Worm (Caenorhabditis elegans) whole organism, L1 larva: ENCODE data around the gene R10D12.10.

Experiments
- C16A3.4 ChIP-seq: fragments of 150-350 bp; optimal IDR thresholded peaks from 2 replicates; lab custom pipeline; 2014; ENCODE audit warnings: missing biosample characterization, missing genetic modification characterization
- F16B12.6 ChIP-seq: fragments of 150-350 bp; optimal IDR thresholded peaks from 2 replicates; lab custom pipeline; 2014; ENCODE audit warnings: missing biosample characterization, missing genetic modification characterization
- Y116A8C.19 ChIP-seq: sonication (generic microtip); optimal IDR thresholded peaks from 2 replicates; lab custom pipeline; 2016; ENCODE audit warnings: missing compliant biosample characterization, missing genetic modification characterization, borderline replicate concordance
- ama-1 ChIP-seq: fragments of 150-350 bp; optimal IDR thresholded peaks from 2 replicates; lab custom pipeline; 2014
- ceh-63 ChIP-seq: fragments of 200-800 bp; sonication (Bioruptor generic); optimal IDR thresholded peaks from 2 replicates; lab custom pipeline; 2018; ENCODE audit warnings: mild to moderate bottlenecking, missing genetic modification characterization, missing compliant biosample characterization
- ceh-82 ChIP-seq, 3 experiments: fragments of 150-350 bp in 1 of 3; sonication (generic microtip) in 2 of 3; optimal IDR thresholded peaks; 2 replicates each; lab custom pipeline; 2014 to 2017; ENCODE audit warnings: missing biosample characterization in 3 of 3, missing genetic modification characterization in 3 of 3
- ceh-88 ChIP-seq: fragments of 200-800 bp; sonication (Bioruptor generic); IDR thresholded peaks from 2 replicates; pipeline ENCODE4 v1.3.6; 2022; ENCODE audit warnings: missing genetic modification characterization, missing compliant biosample characterization
- ceh-90 ChIP-seq: sonication (generic microtip); optimal IDR thresholded peaks from 2 replicates; lab custom pipeline; 2016; ENCODE audit warnings: missing genetic modification characterization, missing compliant biosample characterization
- dsc-1 ChIP-seq: sonication (generic microtip); optimal IDR thresholded peaks from 2 replicates; lab custom pipeline; 2016; ENCODE audit warnings: mild to moderate bottlenecking, missing genetic modification characterization, missing compliant biosample characterization
- efl-1 ChIP-seq, 4 experiments: fragments of 150-350 bp; optimal IDR thresholded peaks in 3 of 4; peaks in 1 of 4; 1 replicate in 1 of 4; 2 replicates in 3 of 4; lab custom pipeline; 2014; ENCODE audit warnings: missing biosample characterization in 2 of 4, missing genetic modification characterization in 2 of 4, missing genetic modification reagents in 2 of 4
- efl-3 ChIP-seq: fragments of 200-800 bp; sonication (Bioruptor generic); optimal IDR thresholded peaks from 2 replicates; lab custom pipeline; 2018; ENCODE audit warnings: mild to moderate bottlenecking, missing genetic modification characterization, missing compliant biosample characterization
- egl-13 ChIP-seq: sonication (generic microtip); optimal IDR thresholded peaks from 2 replicates; lab custom pipeline; 2016; ENCODE audit warnings: missing genotype, missing genetic modification reagents, missing genetic modification characterization, missing compliant biosample characterization
- egl-27 ChIP-seq, 2 experiments: fragments of 150-350 bp in 1 of 2; sonication (generic microtip); optimal IDR thresholded peaks; 3 replicates each; lab custom pipeline; 2017 to 2018; ENCODE audit warnings: missing biosample characterization in 2 of 2, missing genetic modification characterization in 2 of 2, missing genetic modification reagents in 2 of 2
- elt-3 ChIP-seq, 6 experiments: fragments of 150-350 bp in 1 of 6; sonication (generic microtip); optimal IDR thresholded peaks; 2 replicates each; lab custom pipeline; 2017 to 2018; ENCODE audit warnings: missing biosample characterization in 6 of 6, missing genetic modification characterization in 6 of 6, inconsistent platforms in 1 of 6
- fkh-10 ChIP-seq: sonication (generic microtip); optimal IDR thresholded peaks from 2 replicates; lab custom pipeline; 2017; ENCODE audit warnings: missing biosample characterization, missing genetic modification reagents, missing genetic modification characterization
- fkh-4 ChIP-seq: sonication (generic microtip); optimal IDR thresholded peaks from 2 replicates; lab custom pipeline; 2016; ENCODE audit warnings: missing compliant biosample characterization, missing genetic modification characterization, borderline replicate concordance
- fos-1 ChIP-seq: fragments of 150-350 bp; optimal IDR thresholded peaks from 2 replicates; lab custom pipeline; 2014; ENCODE audit warnings: missing biosample characterization, missing genetic modification characterization
- grh-1 ChIP-seq: fragments of 200-800 bp; sonication (Bioruptor generic); IDR thresholded peaks from 2 replicates; pipeline ENCODE4 v1.3.6; 2022; ENCODE audit warnings: missing genetic modification reagents, missing genetic modification characterization, missing compliant biosample characterization
- irx-1 ChIP-seq: sonication (generic microtip); optimal IDR thresholded peaks from 2 replicates; lab custom pipeline; 2016; ENCODE audit warnings: missing genetic modification characterization, missing compliant biosample characterization
- jun-1 ChIP-seq: fragments of 150-350 bp; optimal IDR thresholded peaks from 2 replicates; lab custom pipeline; 2014; ENCODE audit warnings: missing biosample characterization, missing genetic modification reagents, missing genetic modification characterization
- lin-14 ChIP-seq: fragments of 200-800 bp; sonication (Bioruptor generic); optimal IDR thresholded peaks from 2 replicates; lab custom pipeline; 2018; ENCODE audit warnings: mild to moderate bottlenecking, missing genetic modification characterization, moderate library complexity, missing compliant biosample characterization
- lin-15B ChIP-seq: fragments of 150-350 bp; sonication (generic microtip); optimal IDR thresholded peaks from 3 replicates; lab custom pipeline; 2014; ENCODE audit warnings: missing biosample characterization, missing genetic modification characterization
- lin-35 ChIP-seq, 2 experiments: fragments of 150-350 bp; optimal IDR thresholded peaks; 2 replicates each; lab custom pipeline; 2014; ENCODE audit warnings: missing biosample characterization in 2 of 2, missing genetic modification characterization in 2 of 2, missing genetic modification reagents in 2 of 2
- lin-39 ChIP-seq: fragments of 150-350 bp; optimal IDR thresholded peaks from 2 replicates; lab custom pipeline; 2014; ENCODE audit warnings: missing biosample characterization, missing genetic modification reagents, missing genetic modification characterization
- lsy-2 ChIP-seq, 2 experiments: fragments of 150-350 bp; optimal IDR thresholded peaks; 2 replicates each; lab custom pipeline; 2014; ENCODE audit warnings: missing biosample characterization in 2 of 2, missing genetic modification characterization in 2 of 2
- mab-9 ChIP-seq: fragments of 200-800 bp; sonication (Bioruptor generic); IDR thresholded peaks from 2 replicates; pipeline ENCODE4 v1.3.6; 2022; ENCODE audit warnings: missing genetic modification reagents, missing genetic modification characterization, missing compliant biosample characterization
- mep-1 ChIP-seq: fragments of 150-350 bp; optimal IDR thresholded peaks from 2 replicates; lab custom pipeline; 2014; ENCODE audit warnings: missing biosample characterization, missing genetic modification characterization
- nhr-19 ChIP-seq: fragments of 200-800 bp; sonication (Bioruptor generic); conservative IDR thresholded peaks from 2 replicates; pipeline ENCODE4 v1.3.6; 2022; ENCODE audit warnings: missing genetic modification characterization, missing compliant biosample characterization
- nhr-28 ChIP-seq: fragments of 150-350 bp; optimal IDR thresholded peaks from 2 replicates; lab custom pipeline; 2014; ENCODE audit warnings: missing biosample characterization, missing genetic modification characterization
- nhr-47 ChIP-seq: sonication (generic microtip); optimal IDR thresholded peaks from 2 replicates; lab custom pipeline; 2016; ENCODE audit warnings: mild to moderate bottlenecking, missing genetic modification characterization, moderate library complexity, missing compliant biosample characterization
- nhr-90 ChIP-seq: sonication (generic microtip); optimal IDR thresholded peaks from 2 replicates; lab custom pipeline; 2016; ENCODE audit warnings: mild to moderate bottlenecking, missing genetic modification characterization, missing compliant biosample characterization; ENCODE audit not compliant: poor library complexity
- pqm-1 ChIP-seq: sonication (generic microtip); optimal IDR thresholded peaks from 3 replicates; lab custom pipeline; 2017; ENCODE audit warnings: missing biosample characterization, missing genetic modification characterization
- rnt-1 ChIP-seq: sonication (generic microtip); optimal IDR thresholded peaks from 2 replicates; lab custom pipeline; 2016; ENCODE audit warnings: mild to moderate bottlenecking, missing genetic modification characterization, moderate library complexity, missing compliant biosample characterization
- skn-1 ChIP-seq: fragments of 150-350 bp; optimal IDR thresholded peaks from 2 replicates; lab custom pipeline; 2014; ENCODE audit warnings: missing biosample characterization, missing genetic modification characterization
- snpc-4 ChIP-seq: fragments of 150-350 bp; optimal IDR thresholded peaks from 2 replicates; lab custom pipeline; 2014; ENCODE audit warnings: missing biosample characterization, missing genetic modification characterization
- snu-23 ChIP-seq: sonication (generic microtip); optimal IDR thresholded peaks from 2 replicates; lab custom pipeline; 2016; ENCODE audit warnings: missing genetic modification characterization, missing compliant biosample characterization
- sox-4 ChIP-seq: sonication (generic microtip); optimal IDR thresholded peaks from 2 replicates; lab custom pipeline; 2016; ENCODE audit warnings: missing genetic modification characterization, missing compliant biosample characterization
- sptf-1 ChIP-seq: fragments of 150-350 bp; optimal IDR thresholded peaks from 2 replicates; lab custom pipeline; 2014; ENCODE audit warnings: missing biosample characterization, missing genetic modification characterization
- tbx-2 ChIP-seq: sonication (generic microtip); optimal IDR thresholded peaks from 2 replicates; lab custom pipeline; 2016; ENCODE audit warnings: missing genetic modification characterization, missing compliant biosample characterization
- tlp-1 ChIP-seq: fragments of 150-350 bp; optimal IDR thresholded peaks from 2 replicates; lab custom pipeline; 2014; ENCODE audit warnings: missing biosample characterization, missing genetic modification characterization
- unc-130 ChIP-seq: fragments of 150-350 bp; optimal IDR thresholded peaks from 2 replicates; lab custom pipeline; 2017; ENCODE audit warnings: missing biosample characterization, missing genetic modification characterization, inconsistent platforms
- unc-62 ChIP-seq: fragments of 150-350 bp; optimal IDR thresholded peaks from 2 replicates; lab custom pipeline; 2014; ENCODE audit warnings: missing biosample characterization, missing genetic modification reagents, missing genetic modification characterization
- vab-15 ChIP-seq: sonication (generic microtip); optimal IDR thresholded peaks from 2 replicates; lab custom pipeline; 2017; ENCODE audit warnings: missing genotype, mild to moderate bottlenecking, missing genetic modification characterization, missing compliant biosample characterization
- xbp-1 ChIP-seq: sonication (generic microtip); optimal IDR thresholded peaks from 2 replicates; lab custom pipeline; 2016; ENCODE audit warnings: missing genetic modification characterization, missing compliant biosample characterization
- zip-4 ChIP-seq: fragments of 200-800 bp; sonication (Bioruptor generic); optimal IDR thresholded peaks from 2 replicates; lab custom pipeline; 2018; ENCODE audit warnings: mild to moderate bottlenecking, missing genetic modification characterization, moderate library complexity, missing compliant biosample characterization
- ztf-11 ChIP-seq, 2 experiments: sonication (generic microtip); optimal IDR thresholded peaks; 2 replicates each; lab custom pipeline; 2016 to 2017; ENCODE audit warnings: missing genetic modification characterization in 2 of 2, missing biosample characterization in 1 of 2, missing compliant biosample characterization in 1 of 2

The R10D12.10 gene

DNA sequence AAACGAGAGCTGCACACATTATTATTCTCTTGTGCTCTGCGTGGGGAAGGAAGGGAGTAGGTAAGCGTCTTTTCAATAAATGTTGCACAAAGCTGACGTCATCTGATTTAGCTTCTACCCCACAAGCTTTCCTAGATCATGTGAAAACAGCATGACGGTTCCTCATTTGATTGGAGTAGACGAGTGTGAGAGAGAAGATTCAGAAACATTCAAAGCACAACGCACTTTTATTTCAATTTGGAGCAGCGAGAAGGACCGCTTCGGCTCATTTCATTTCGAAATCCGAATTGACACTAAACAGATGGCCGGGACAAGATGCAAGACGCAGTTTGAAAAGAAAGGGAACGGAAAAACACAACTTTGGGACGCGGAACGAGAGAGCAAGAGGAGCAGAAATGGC, 46.2 kb upstream of the R10D12.10 start (continued):
- TF ChIP-seq nhr-47 (tag; lab: Kevin White, UChicago) (peak; percentile 13), sptf-1 (no peak), mep-1 (tag; lab: Kevin White, UChicago) (no peak), tbx-2 (tag; lab: Kevin White, UChicago) (no peak), unc-130 (tag; lab: Kevin White, UChicago) (no peak), fkh-10 (peak; percentile 29)
- TF ChIP-seq, all 84 proteins: peak for 8

DNA sequence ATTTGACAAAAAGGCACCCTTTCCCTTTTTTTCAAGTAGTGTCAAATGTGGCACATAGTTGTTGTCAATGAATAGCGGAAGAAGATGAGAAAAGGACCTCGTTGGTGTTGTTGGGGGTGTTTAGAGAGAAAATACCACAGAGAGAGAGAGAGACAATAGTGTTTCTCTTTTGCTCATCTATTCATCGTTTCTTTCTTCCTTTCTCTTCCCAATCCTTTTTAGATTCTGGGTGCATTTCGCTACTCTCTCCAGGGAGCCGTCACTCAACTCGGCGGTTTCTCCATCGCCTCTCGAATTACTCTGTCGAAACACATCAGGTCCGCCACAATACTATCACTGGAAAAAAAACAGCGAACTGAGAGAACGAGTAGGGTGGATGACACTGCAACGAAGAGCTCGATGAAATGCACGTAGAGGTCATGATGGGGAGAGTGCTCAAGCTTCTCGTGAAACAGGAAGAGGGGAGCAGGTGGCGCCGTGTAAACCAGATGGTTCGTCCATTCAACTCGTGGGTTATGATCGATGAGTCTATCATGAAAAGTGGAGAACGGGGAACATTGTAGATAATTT, 45.5 kb upstream of the R10D12.10 start:
- TF ChIP-seq grh-1 (no peak), rnt-1 (tag; lab: Kevin White, UChicago) (peak; percentile 39), ama-1 (lab: Kevin White, UChicago) (no peak), mab-9 (GFP tag; lab: Robert Waterston, UW) (peak; percentile 12; the same call in 1 of the 2 replicates), snu-23 (peak; percentile 1), ceh-82 (tag; optimal IDR thresholded peaks at IDR 0.05; lab: Kevin White, UChicago) (peak in 1 of 3 experiments; percentile 26), efl-3 (GFP tag; lab: Kevin White, UChicago) (no peak), lsy-2 (tag; optimal IDR thresholded peaks at IDR 0.05; lab: Kevin White, UChicago) (peak in 1 of 2 experiments; percentile 36), fkh-10 (peak; percentile 45), C16A3.4 (tag; lab: Kevin White, UChicago) (peak; percentile 2), dsc-1 (tag; lab: Kevin White, UChicago) (peak; percentile 39), mep-1 (tag; lab: Kevin White, UChicago) (peak; percentile 14), unc-62 (GFP tag; lab: Kevin White, UChicago) (no peak), lin-14 (GFP tag; lab: Kevin White, UChicago) (peak; percentile 70), nhr-19 (GFP tag; lab: Robert Waterston, UW) (peak; percentile 22), nhr-47 (tag; lab: Kevin White, UChicago) (no peak), zip-4 (GFP tag; lab: Kevin White, UChicago) (no peak), unc-130 (tag; lab: Kevin White, UChicago) (peak; percentile 4)

DNA sequence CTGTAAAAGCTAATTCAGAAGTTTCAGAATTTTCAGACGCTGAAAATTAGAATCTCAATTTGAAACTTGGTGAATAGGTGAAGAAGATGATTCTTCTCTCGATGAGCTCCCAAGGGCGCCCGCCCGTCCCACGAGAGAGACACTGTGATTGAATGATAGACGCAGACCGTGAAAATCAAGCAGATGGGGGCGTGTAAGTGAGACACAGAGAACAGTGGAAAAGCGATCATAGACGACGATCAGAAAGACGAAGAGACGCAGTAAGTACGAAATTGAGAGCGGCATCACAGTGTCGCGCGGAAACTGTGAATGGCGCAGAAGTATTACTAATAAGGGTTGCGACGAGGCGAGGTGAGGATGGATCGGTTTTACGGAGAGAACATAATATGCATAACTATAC, 44.3 kb upstream of the R10D12.10 start:
- TF ChIP-seq nhr-28 (tag; lab: Kevin White, UChicago): no peak
- TF ChIP-seq vab-15 (tag; lab: Kevin White, UChicago): no peak
- no peak for TF ChIP-seq fkh-4 (tag; lab: Kevin White, UChicago)
- no peak for TF ChIP-seq snpc-4 (tag; lab: Kevin White, UChicago)
- TF ChIP-seq lin-39: no peak
- no peak for TF ChIP-seq irx-1
- no peak for TF ChIP-seq egl-27 (tag; optimal IDR thresholded peaks at IDR 0.05; lab: Kevin White, UChicago)
- TF ChIP-seq zip-4 (GFP tag; lab: Kevin White, UChicago): no peak
- no peak for TF ChIP-seq xbp-1 (tag; lab: Kevin White, UChicago)
- peak; percentile 37 for TF ChIP-seq mep-1 (tag; lab: Kevin White, UChicago)
- no peak for TF ChIP-seq skn-1
- no peak for TF ChIP-seq ceh-88 (GFP tag; lab: Robert Waterston, UW)
- no peak for TF ChIP-seq ztf-11 (tag; optimal IDR thresholded peaks at IDR 0.05; lab: Kevin White, UChicago)
- no peak for TF ChIP-seq C16A3.4 (tag; lab: Kevin White, UChicago)
- no peak for TF ChIP-seq egl-13 (tag; lab: Kevin White, UChicago)
- TF ChIP-seq lin-15B (tag; lab: Kevin White, UChicago): no peak
- no peak for TF ChIP-seq elt-3 (tag; optimal IDR thresholded peaks at IDR 0.05; lab: Kevin White, UChicago)
- no peak for TF ChIP-seq ceh-63 (GFP tag; lab: Kevin White, UChicago)
- no peak for TF ChIP-seq fos-1 (tag; lab: Kevin White, UChicago)
- no peak; the same call in 1 of the 2 replicates for TF ChIP-seq nhr-19 (GFP tag; lab: Robert Waterston, UW)
- no peak for TF ChIP-seq nhr-90 (tag; lab: Kevin White, UChicago)
- no peak for TF ChIP-seq grh-1
- TF ChIP-seq ceh-90 (tag; lab: Kevin White, UChicago): no peak
- peak in 1 of 2 experiments; percentile 42 for TF ChIP-seq lin-35 (GFP tag; optimal IDR thresholded peaks at IDR 0.05; lab: Kevin White, UChicago)
- TF ChIP-seq pqm-1 (tag; lab: Kevin White, UChicago): no peak
- no peak for TF ChIP-seq tbx-2 (tag; lab: Kevin White, UChicago)
- TF ChIP-seq snu-23: peak; percentile 53
- no peak for TF ChIP-seq sox-4
- peak in 1 of 2 experiments; percentile 17 for TF ChIP-seq lsy-2 (tag; optimal IDR thresholded peaks at IDR 0.05; lab: Kevin White, UChicago)
- TF ChIP-seq efl-1 (optimal IDR thresholded peaks at IDR 0.05; lab: Kevin White, UChicago): peak; percentile 23 to 36
- peak in 1 of 2 experiments; percentile 92 for TF ChIP-seq efl-1 (GFP tag; optimal IDR thresholded peaks at IDR 0.05 in 1 of 2; lab: Kevin White, UChicago)
- no peak for TF ChIP-seq Y116A8C.19 (tag; lab: Kevin White, UChicago)
- TF ChIP-seq jun-1 (tag; lab: Kevin White, UChicago): no peak
- TF ChIP-seq F16B12.6 (tag; lab: Kevin White, UChicago): no peak
- TF ChIP-seq tlp-1: no peak
